Fruit fly (Drosophila melanogaster): ENCODE measurements around the gene kmr.
A peak's percentile ranks its signal among the peaks of the same experiment; 100 is the strongest.

Gene kmr

DNA sequence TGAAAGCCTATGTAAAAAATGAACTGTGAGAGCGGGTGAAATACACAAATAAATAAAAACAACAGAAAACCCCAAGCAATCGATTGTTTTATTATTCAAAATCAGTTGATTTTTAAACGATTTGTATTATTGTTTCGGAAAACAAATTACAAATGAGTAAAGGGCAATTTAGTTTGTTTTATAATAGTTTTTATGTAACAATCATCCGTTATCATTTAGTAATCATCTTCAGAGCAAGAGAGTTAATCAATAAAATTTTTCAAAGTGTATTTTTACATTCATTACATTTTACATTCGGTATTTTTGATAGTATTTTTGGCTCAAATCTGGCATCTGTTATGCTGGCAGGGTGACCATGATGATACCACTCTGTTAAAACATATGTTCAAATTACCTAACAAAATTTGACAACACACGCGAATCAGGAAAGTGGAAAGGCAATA, 64.3 kb downstream of the kmr start, which contains the start of the genes CG42375 and CG9288 (continued):
- TF ChIP-seq CG31627 (GFP tag; optimal IDR thresholded peaks at IDR 0.05) (no peak), CG6792 (GFP tag; optimal IDR thresholded peaks at IDR 0.05) (peak; percentile 42), Sox14 (GFP tag; optimal IDR thresholded peaks at IDR 0.05) (peak; percentile 0), Eip78C (GFP tag) (peak; percentile 78), CG1621 (tag; optimal IDR thresholded peaks at IDR 0.05) (no peak), Eip75B (GFP tag; optimal IDR thresholded peaks at IDR 0.05) (peak; percentile 74), CG6163 (GFP tag; IDR thresholded peaks at IDR 0.05) (peak; percentile 80), CG6276 (GFP tag; optimal IDR thresholded peaks at IDR 0.05) (peak; percentile 18), CG4318 (GFP tag; optimal IDR thresholded peaks at IDR 0.05) (peak; percentile 30), Smox (GFP tag; optimal IDR thresholded peaks at IDR 0.05) (peak; percentile 34), CG10669 (GFP tag; optimal IDR thresholded peaks at IDR 0.05) (peak; percentile 66), CG32006 (GFP tag; optimal IDR thresholded peaks at IDR 0.05) (peak; percentile 16), CG8119 (GFP tag; IDR thresholded peaks at IDR 0.05) (peak; percentile 61; the same call in 2 of the 3 replicates), pdm3 (GFP tag; optimal IDR thresholded peaks at IDR 0.05) (peak; percentile 30), Lpt (GFP tag; optimal IDR thresholded peaks at IDR 0.05) (peak; percentile 62), CG6808 (GFP tag; optimal IDR thresholded peaks at IDR 0.05) (peak; percentile 57), CG34406 (GFP tag; optimal IDR thresholded peaks at IDR 0.05) (peak; percentile 8), lz (GFP tag; optimal IDR thresholded peaks at IDR 0.05) (peak; percentile 61), Gug (GFP tag; IDR thresholded peaks at IDR 0.05) (peak; percentile 63), Met (GFP tag; optimal IDR thresholded peaks at IDR 0.05) (peak; percentile 46), CG11902 (GFP tag; optimal IDR thresholded peaks at IDR 0.05) (peak; percentile 9), CG11294 (GFP tag; IDR thresholded peaks at IDR 0.05) (peak; percentile 24; the same call in 1 of the 2 replicates)

DNA sequence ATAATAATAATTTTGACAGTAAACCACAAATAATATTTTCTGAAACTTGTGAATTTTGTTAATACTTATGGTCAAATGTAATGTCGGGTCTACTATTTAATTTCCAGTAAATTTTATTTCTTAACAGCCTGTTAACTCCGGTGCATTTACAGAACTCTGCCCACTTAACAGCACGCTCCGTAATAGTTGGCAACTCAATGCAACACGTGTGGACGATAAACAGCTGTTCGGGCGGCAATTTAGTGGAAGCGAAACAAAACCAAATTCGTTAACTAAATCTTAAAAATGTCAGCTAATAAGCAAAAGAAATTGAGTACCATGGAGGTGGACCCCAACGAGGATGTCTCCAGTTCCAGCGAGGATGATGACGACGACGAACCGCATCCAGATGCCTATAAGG, 65.8 kb downstream of the kmr start, which contains the start of gene CG9286:
Gene CG9286, plus strand, starts transcription at position 196 of the 400 bp plus-strand sequence.
- TF ChIP-seq CG34406 (GFP tag; optimal IDR thresholded peaks at IDR 0.05), result no peak

DNA sequence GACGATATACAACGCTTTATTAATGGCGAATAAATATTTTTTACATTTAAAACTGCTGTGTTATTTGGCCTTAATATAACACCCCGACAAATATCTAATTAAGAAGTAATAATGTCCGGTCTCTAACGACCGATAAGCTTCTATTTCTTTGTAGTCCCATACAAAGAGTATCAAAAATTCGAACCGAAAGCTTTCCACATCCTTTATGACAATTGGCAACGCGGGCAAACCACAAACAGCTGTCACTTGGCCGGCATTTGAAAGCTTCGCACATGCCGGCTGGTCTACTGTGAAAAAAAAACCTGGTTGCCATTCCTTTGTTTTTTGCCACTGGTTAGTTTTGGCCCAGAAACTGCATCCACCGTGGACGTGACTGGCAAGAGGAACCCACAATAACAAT, 67.0 kb downstream of the kmr start, which contains the start of gene Dip-B:
Gene Dip-B, plus strand, starts transcription at position 254 of the 400 bp plus-strand sequence.
- TF ChIP-seq Sox14 (GFP tag; optimal IDR thresholded peaks at IDR 0.05) (no peak), spab (GFP tag; optimal IDR thresholded peaks at IDR 0.05) (no peak), eg (GFP tag; IDR thresholded peaks at IDR 0.05) (peak; percentile 16; the same call in 1 of the 3 replicates), CG9139 (GFP tag; optimal IDR thresholded peaks at IDR 0.05) (peak; percentile 21)

DNA sequence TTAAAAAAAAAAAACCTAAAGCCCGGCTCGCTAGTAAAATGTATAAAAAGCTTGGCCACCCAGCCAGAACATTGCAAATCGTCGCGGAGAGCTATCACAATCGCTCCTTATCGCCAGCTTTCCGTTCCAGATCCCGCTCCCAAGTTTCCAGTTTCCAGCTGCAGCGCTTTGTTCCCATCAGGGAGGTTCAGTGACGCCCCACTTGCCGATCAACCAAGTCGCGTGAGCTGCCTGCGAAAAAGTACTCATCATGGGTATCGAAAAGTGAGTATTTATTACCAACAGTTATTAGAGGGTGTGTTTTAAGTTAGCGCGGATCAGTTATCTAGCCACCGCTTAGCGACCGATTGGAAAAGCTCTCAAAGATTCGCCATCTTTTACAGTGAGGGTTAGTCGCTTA, 67.6 kb downstream of the kmr start:
- TF ChIP-seq Sox14 (GFP tag; optimal IDR thresholded peaks at IDR 0.05) (peak; percentile 65), fd59A (GFP tag; optimal IDR thresholded peaks at IDR 0.05) (no peak), CG11902 (GFP tag; optimal IDR thresholded peaks at IDR 0.05) (no peak), Sox102F (GFP tag; optimal IDR thresholded peaks at IDR 0.05) (peak; percentile 12), CG3919 (GFP tag; optimal IDR thresholded peaks at IDR 0.05) (peak; percentile 3), Eip78C (GFP tag) (peak; percentile 40)

DNA sequence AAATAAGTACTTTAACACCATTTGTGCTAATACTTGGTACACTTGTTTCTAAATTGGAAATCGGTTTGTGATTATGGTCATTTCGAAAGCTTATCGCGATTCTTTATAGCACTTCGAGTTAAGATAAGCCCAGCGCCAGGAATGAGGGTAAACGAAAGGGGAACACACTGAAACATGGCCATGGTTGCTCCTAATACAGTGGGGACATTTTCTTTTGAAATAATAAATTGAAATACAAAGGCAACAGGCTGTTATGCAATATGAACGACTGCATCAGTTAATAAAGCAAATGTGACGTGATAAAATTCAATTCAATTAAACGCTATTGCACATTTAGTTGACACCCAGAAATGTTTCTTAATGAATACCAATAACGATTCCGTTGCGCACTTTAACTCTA, 68.4 kb downstream of the kmr start:
- TF ChIP-seq Hr39 (GFP tag; optimal IDR thresholded peaks at IDR 0.05) (no peak), achi (GFP tag; optimal IDR thresholded peaks at IDR 0.05) (no peak), svp (GFP tag) (peak; percentile 27), vri (GFP tag; optimal IDR thresholded peaks at IDR 0.05) (peak; percentile 83)

DNA sequence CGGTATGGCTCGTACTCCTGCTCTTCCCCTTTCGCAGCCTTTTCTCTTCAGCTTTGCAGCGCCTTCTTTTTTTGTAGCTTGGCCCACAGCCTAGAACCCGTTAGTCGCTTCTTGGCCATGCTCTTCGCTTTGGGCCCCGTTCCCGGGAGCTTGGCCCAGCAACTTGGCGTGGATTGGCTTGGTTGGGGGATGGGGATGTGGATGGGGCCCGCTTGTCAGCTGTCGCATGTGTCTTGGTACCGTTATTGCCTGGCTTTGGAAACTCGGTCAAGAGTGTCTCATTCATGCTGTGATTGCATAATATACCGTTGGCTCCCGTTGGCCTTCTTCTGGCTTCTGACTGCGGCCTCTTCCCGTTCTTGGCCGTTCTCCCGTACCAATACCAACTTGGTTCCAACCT, 70.9 kb downstream of the kmr start:
- TF ChIP-seq Sox102F (GFP tag; optimal IDR thresholded peaks at IDR 0.05) (no peak), Blimp-1 (GFP tag; optimal IDR thresholded peaks at IDR 0.05) (peak; percentile 1), Hr38 (GFP tag; optimal IDR thresholded peaks at IDR 0.05) (no peak), CG34406 (GFP tag; optimal IDR thresholded peaks at IDR 0.05) (no peak), CG6854 (GFP tag; optimal IDR thresholded peaks at IDR 0.05) (peak; percentile 87), lz (GFP tag; optimal IDR thresholded peaks at IDR 0.05) (no peak), Eip78C (GFP tag) (peak; percentile 29), CG3032 (tag; optimal IDR thresholded peaks at IDR 0.05) (no peak), Smox (GFP tag; optimal IDR thresholded peaks at IDR 0.05) (no peak), CG6163 (GFP tag; IDR thresholded peaks at IDR 0.05) (peak; percentile 58; the same call in 1 of the 3 replicates), cyc (GFP tag; optimal IDR thresholded peaks at IDR 0.05) (no peak), Eip75B (GFP tag; optimal IDR thresholded peaks at IDR 0.05) (peak; percentile 54), spab (GFP tag; optimal IDR thresholded peaks at IDR 0.05) (no peak)
